Fruit fly (Drosophila melanogaster) whole organism, pupa: ENCODE measurements around the gene dec.

Experiments used
- CG10348 ChIP-seq: fragments of 200-800 bp; sonication (Bioruptor generic); IDR thresholded peaks from 2 replicates; pipeline ENCODE4 v1.3.6; 2022; ENCODE audit warnings: missing biosample characterization, missing genetic modification characterization
- CG12605 ChIP-seq: fragments of 200-800 bp; sonication (Bioruptor generic); IDR thresholded peaks from 2 replicates; pipeline ENCODE4 v1.3.6; 2022; ENCODE audit warnings: missing biosample characterization, missing genetic modification characterization
- CG13204 ChIP-seq: fragments of 200-800 bp; sonication (Bioruptor generic); optimal IDR thresholded peaks from 2 replicates; lab custom pipeline; 2018; ENCODE audit warnings: missing biosample characterization, mild to moderate bottlenecking, missing genetic modification characterization, moderate library complexity
- CG14655 ChIP-seq: fragments of 200-800 bp; sonication (Bioruptor generic); optimal IDR thresholded peaks from 3 replicates; lab custom pipeline; 2017; ENCODE audit warnings: mild to moderate bottlenecking, missing biosample characterization, missing genetic modification reagents, missing genetic modification characterization
- CG15710 ChIP-seq: fragments of 200-800 bp; sonication (Bioruptor generic); optimal IDR thresholded peaks from 2 replicates; lab custom pipeline; 2018; ENCODE audit warnings: missing biosample characterization, mild to moderate bottlenecking, missing genetic modification characterization, moderate library complexity
- CG17806 ChIP-seq: fragments of 200-800 bp; sonication (Bioruptor generic); optimal IDR thresholded peaks from 2 replicates; lab custom pipeline; 2018; ENCODE audit warnings: missing biosample characterization, mild to moderate bottlenecking, missing genetic modification characterization, moderate library complexity
- CG32121 ChIP-seq: fragments of 200-800 bp; sonication (Bioruptor generic); IDR thresholded peaks from 2 replicates; pipeline ENCODE4 v1.3.6; 2022; ENCODE audit warnings: missing biosample characterization, missing genetic modification characterization
- CG34367 ChIP-seq: fragments of 200-800 bp; sonication (Bioruptor generic); optimal IDR thresholded peaks from 2 replicates; lab custom pipeline; 2018; ENCODE audit warnings: missing biosample characterization, mild to moderate bottlenecking, missing genetic modification characterization
- CG4496 ChIP-seq: fragments of 200-800 bp; sonication (Bioruptor generic); IDR thresholded peaks from 3 replicates; pipeline ENCODE4 v1.3.6; 2022; ENCODE audit warnings: missing biosample characterization, missing genetic modification characterization
- CG8159 ChIP-seq: fragments of 200-800 bp; sonication (Bioruptor generic); optimal IDR thresholded peaks from 3 replicates; lab custom pipeline; 2018; ENCODE audit warnings: missing biosample characterization, mild to moderate bottlenecking, missing genetic modification characterization, moderate library complexity
- CG8301 ChIP-seq: fragments of 200-800 bp; sonication (Bioruptor generic); optimal IDR thresholded peaks from 2 replicates; lab custom pipeline; 2018; ENCODE audit warnings: missing biosample characterization, mild to moderate bottlenecking, missing genetic modification characterization
- CG9948 ChIP-seq: fragments of 200-800 bp; sonication (Bioruptor generic); optimal IDR thresholded peaks from 2 replicates; lab custom pipeline; 2018; ENCODE audit warnings: missing biosample characterization, mild to moderate bottlenecking, missing genetic modification characterization, moderate library complexity
- D1 ChIP-seq: fragments of 200-800 bp; sonication (Bioruptor generic); optimal IDR thresholded peaks from 2 replicates; lab custom pipeline; 2018; ENCODE audit warnings: missing biosample characterization, mild to moderate bottlenecking, missing genetic modification characterization, moderate library complexity
- EcR ChIP-seq: fragments of 200-800 bp; sonication (Bioruptor generic); optimal IDR thresholded peaks from 3 replicates; lab custom pipeline; 2019; ENCODE audit warnings: missing biosample characterization, missing genetic modification characterization, mild to moderate bottlenecking, moderate library complexity, missing genetic modification reagents
- Ets98B ChIP-seq: fragments of 200-800 bp; sonication (Bioruptor generic); IDR thresholded peaks from 2 replicates; pipeline ENCODE4 v1.3.6; 2022; ENCODE audit warnings: missing biosample characterization, missing genetic modification characterization
- Pif1A ChIP-seq: fragments of 200-800 bp; sonication (Bioruptor generic); optimal IDR thresholded peaks from 3 replicates; lab custom pipeline; 2016; ENCODE audit warnings: missing biosample characterization, missing genetic modification characterization
- Pif1B ChIP-seq: fragments of 200-800 bp; sonication (Bioruptor generic); optimal IDR thresholded peaks from 3 replicates; lab custom pipeline; 2016; ENCODE audit warnings: missing biosample characterization, missing genetic modification characterization
- Snoo ChIP-seq: fragments of 200-800 bp; sonication (Bioruptor generic); optimal IDR thresholded peaks from 3 replicates; lab custom pipeline; 2017; ENCODE audit warnings: missing biosample characterization, mild to moderate bottlenecking, missing genetic modification characterization, inconsistent platforms
- fd96Ca ChIP-seq: fragments of 200-800 bp; sonication (Bioruptor generic); IDR thresholded peaks from 3 replicates; pipeline ENCODE4 v1.3.6; 2022; ENCODE audit warnings: missing biosample characterization, missing genetic modification characterization
- gl ChIP-seq: fragments of 200-800 bp; sonication (Bioruptor generic); optimal IDR thresholded peaks from 2 replicates; lab custom pipeline; 2018; ENCODE audit warnings: missing biosample characterization, mild to moderate bottlenecking, missing genetic modification characterization
- rn ChIP-seq: fragments of 200-800 bp; sonication (Bioruptor generic); IDR thresholded peaks from 2 replicates; pipeline ENCODE4 v1.3.6; 2022; ENCODE audit warnings: missing biosample characterization, missing genetic modification characterization

dec gene

DNA sequence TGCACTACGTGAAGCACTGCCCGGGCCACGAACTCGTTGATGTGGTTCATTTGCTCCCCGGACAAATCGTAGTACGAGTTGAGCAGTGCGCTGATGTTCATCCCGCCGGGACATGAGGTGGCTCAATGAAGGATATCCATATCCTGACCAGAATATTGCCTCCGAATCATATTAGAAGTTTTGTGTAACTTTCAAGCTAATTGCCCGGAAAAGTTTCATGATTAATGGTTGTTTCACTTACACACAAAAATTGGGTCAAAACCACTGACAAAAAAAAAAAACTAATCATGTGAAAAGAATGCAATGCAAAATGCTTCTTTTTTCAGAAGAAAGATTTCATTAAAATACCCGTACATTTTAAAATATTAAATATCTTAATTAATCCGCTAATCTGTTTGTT is 8.6 kb upstream of the dec start, which contains the start of gene Ir7e:
Ir7e (minus strand) TSS at position 101 of the 400 bp plus-strand sequence.
- TF ChIP-seq Pif1A = no peak
- TF ChIP-seq CG17806 (tag; lab: Kevin White, UChicago) = no peak

DNA sequence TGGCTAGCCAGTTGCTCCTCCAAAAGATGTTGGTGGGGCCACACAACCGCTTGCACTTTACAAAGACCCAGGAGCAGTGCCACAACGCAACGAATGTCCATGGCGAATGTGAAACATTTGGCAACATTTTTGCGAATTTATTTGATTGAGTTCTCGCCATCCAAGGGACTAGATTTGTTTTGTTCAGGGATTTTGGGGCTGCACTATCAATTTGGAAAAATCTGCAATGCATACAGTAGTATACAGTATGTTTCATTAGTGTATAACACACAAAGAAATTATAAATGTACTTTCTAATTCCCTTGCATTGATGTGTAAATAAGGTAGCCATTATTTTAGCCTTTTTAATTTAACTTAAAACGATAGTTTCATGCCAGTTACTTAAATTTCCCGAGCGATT is 5.7 kb upstream of the dec start, which contains the start of gene Ir7d:
Ir7d (minus strand) TSS at position 101 of the 400 bp plus-strand sequence.
- no peak for TF ChIP-seq CG4496 (GFP tag; lab: Robert Waterston, UW)
- TF ChIP-seq CG8159 = no peak
- no peak for TF ChIP-seq CG15710
- no peak for TF ChIP-seq rn (GFP tag; lab: Robert Waterston, UW)
- no peak for TF ChIP-seq Pif1B
- no peak for TF ChIP-seq CG12605 (GFP tag; lab: Robert Waterston, UW)
- TF ChIP-seq CG9948 = no peak

DNA sequence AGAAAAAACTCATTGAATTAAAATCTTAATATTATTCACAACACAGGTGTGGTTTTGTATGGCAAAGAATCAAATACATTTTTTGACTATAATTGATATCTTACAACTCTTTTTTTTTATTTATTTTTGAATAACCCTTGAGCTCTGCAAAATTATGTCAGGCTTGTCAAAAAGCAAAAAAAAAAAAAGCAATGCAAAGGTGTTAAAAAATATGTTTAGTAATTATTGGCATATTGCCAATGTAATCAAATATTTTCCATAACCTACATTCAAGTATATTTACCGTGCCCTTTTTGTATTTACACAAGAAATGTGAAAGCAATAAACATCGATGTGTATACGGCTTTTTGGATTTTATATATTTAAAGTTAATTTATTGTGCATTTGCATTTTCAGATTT is 1.1 kb upstream of the dec start, which contains the start of gene Ir7c:
Ir7c (plus strand) TSS at position 301 of the 400 bp plus-strand sequence.
- TF ChIP-seq CG14655 (GFP tag; lab: Kevin White, UChicago) (no peak), Ets98B (GFP tag; lab: Robert Waterston, UW) (no peak), CG9948 (no peak), CG17806 (tag; lab: Kevin White, UChicago) (no peak), gl (tag; lab: Kevin White, UChicago) (no peak), CG10348 (GFP tag; lab: Robert Waterston, UW) (no peak), rn (GFP tag; lab: Robert Waterston, UW) (no peak)

DNA sequence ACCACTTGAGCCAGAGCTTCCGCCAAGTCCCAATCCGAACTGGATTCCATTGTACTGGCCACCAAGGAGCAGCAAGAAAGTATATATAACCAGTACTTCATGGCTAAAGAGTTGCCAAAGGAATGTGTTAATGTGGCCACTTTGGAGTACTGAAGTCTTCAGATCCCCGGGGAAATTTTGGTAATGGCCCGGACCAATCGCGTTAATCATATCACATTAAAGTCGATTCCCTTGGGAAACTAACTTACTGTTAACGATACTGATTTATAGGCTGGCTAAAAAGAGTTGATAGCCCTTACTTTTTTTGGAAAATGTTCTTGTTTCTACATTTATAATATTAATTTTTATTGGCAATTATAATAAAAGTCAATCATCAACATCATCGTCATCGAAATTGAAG is 6.2 kb downstream of the dec start, which contains the start of gene Ir7b:
Ir7b (minus strand) TSS at position 101 of the 400 bp plus-strand sequence.
- TF ChIP-seq CG34367 (tag; lab: Kevin White, UChicago) = no peak

DNA sequence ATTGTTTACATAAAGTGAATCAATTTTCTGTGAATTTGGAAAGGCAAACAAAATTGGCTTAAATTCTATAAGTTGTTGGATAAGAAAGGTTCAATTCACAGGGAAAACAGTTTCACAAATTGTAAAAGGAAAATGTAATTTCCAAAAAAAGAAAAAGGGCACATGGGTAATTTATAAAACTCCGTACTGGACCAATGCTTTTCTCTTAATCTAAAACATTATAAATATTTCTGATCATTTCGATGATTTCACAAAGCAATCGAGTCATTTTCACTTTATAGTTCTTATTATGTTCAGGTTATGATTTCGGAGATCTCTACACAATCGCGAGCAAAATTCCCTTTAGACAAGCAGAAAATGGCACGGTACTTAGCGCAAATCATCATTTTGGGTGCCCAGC is 15.1 kb downstream of the dec start, which contains the start of gene CG1409:
CG1409 (plus strand) TSS at position 301 of the 400 bp plus-strand sequence.
- TF ChIP-seq CG34367 (tag; lab: Kevin White, UChicago) (no peak), CG32121 (GFP tag; lab: Robert Waterston, UW) (no peak), gl (tag; lab: Kevin White, UChicago) (no peak), Ets98B (GFP tag; lab: Robert Waterston, UW) (no peak), CG15710 (no peak), fd96Ca (GFP tag; lab: Robert Waterston, UW) (no peak), EcR (GFP tag; lab: Kevin White, UChicago) (no peak), D1 (no peak), CG4496 (GFP tag; lab: Robert Waterston, UW) (no peak), CG9948 (no peak), CG8159 (no peak), CG8301 (tag; lab: Kevin White, UChicago) (no peak), CG13204 (GFP tag; lab: Kevin White, UChicago) (no peak), Pif1B (no peak), CG14655 (GFP tag; lab: Kevin White, UChicago) (no peak), Snoo (tag; lab: Kevin White, UChicago) (no peak), CG17806 (tag; lab: Kevin White, UChicago) (no peak)

DNA sequence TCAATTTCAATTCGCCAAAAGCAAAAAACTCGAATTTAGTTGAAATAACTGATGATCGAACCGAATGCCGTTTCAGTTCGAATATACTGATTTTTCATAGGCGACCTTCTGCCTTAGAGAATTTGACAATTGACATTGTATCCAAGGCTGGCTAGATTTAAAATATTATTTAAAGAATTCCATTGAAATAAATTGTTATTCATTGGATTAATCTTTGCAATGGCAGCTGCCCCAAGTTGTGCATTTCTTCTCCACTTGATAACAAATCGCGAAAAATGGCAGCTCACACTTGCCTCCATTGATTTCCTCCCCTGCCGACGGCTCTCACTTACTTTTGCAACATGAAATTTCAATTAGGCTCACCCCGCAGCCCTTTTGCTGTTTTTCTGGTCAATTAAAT is 18.9 kb downstream of the dec start, which contains the start of gene CG10920:
CG10920 (minus strand) TSS at position 101 of the 400 bp plus-strand sequence.
- TF ChIP-seq CG17806 (tag; lab: Kevin White, UChicago) (no peak), CG12605 (GFP tag; lab: Robert Waterston, UW) (no peak), Pif1A (no peak), CG8159 (no peak), gl (tag; lab: Kevin White, UChicago) (no peak), Snoo (tag; lab: Kevin White, UChicago) (no peak), CG4496 (GFP tag; lab: Robert Waterston, UW) (no peak), CG34367 (tag; lab: Kevin White, UChicago) (no peak), EcR (GFP tag; lab: Kevin White, UChicago) (no peak), CG13204 (GFP tag; lab: Kevin White, UChicago) (no peak), Pif1B (no peak), rn (GFP tag; lab: Robert Waterston, UW) (no peak), CG32121 (GFP tag; lab: Robert Waterston, UW) (no peak), CG8301 (tag; lab: Kevin White, UChicago) (no peak)

DNA sequence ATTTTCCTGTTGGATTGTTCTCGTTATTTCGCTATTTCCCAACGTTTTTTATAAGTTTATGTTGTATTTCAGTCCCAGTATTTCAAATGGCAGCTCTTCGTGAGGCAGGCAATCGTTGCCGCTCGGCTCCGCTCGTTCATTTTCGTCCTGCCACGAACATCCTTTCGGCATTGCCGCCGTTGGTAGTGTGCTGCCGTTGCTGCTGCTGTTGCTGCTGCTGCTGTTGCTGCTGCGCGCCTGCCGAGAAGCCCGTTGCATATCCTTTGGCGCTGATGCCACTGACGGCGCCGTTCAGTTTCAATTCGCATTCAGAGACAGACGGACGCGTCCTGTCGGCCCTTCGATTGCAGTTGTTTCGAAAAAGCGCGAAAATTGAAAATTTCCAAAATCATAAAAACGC is 47.1 kb downstream of the dec start, which contains the start of gene CARPA:
CARPA (plus strand) TSS at position 301 of the 400 bp plus-strand sequence.
- no peak for TF ChIP-seq CG8301 (tag; lab: Kevin White, UChicago)
- no peak for TF ChIP-seq gl (tag; lab: Kevin White, UChicago)
- TF ChIP-seq CG17806 (tag; lab: Kevin White, UChicago) = no peak
- TF ChIP-seq CG13204 (GFP tag; lab: Kevin White, UChicago) = no peak
- no peak for TF ChIP-seq CG9948
- no peak for TF ChIP-seq CG34367 (tag; lab: Kevin White, UChicago)
- no peak for TF ChIP-seq Pif1A
- no peak for TF ChIP-seq CG14655 (GFP tag; lab: Kevin White, UChicago)
- TF ChIP-seq rn (GFP tag; lab: Robert Waterston, UW) = no peak
- no peak for TF ChIP-seq CG32121 (GFP tag; lab: Robert Waterston, UW)
- TF ChIP-seq EcR (GFP tag; lab: Kevin White, UChicago) = no peak
- no peak for TF ChIP-seq Snoo (tag; lab: Kevin White, UChicago)
- TF ChIP-seq Pif1B = no peak
- no peak for TF ChIP-seq CG4496 (GFP tag; lab: Robert Waterston, UW)
- no peak for TF ChIP-seq CG8159
- no peak for TF ChIP-seq CG12605 (GFP tag; lab: Robert Waterston, UW)
- no peak for TF ChIP-seq Ets98B (GFP tag; lab: Robert Waterston, UW)
- no peak for TF ChIP-seq CG10348 (GFP tag; lab: Robert Waterston, UW)
- no peak for TF ChIP-seq CG15710
- TF ChIP-seq, all 21 proteins: peak for 0
